Worm (Caenorhabditis elegans) whole organism, L2 larva: ENCODE data around the gene cec-3.

Experiments
- ceh-82 ChIP-seq: fragments of 150-350 bp; optimal IDR thresholded peaks from 2 replicates; lab custom pipeline; 2014; ENCODE audit warnings: missing biosample characterization, missing genetic modification characterization
- elt-3 ChIP-seq: sonication (generic microtip); optimal IDR thresholded peaks from 2 replicates; lab custom pipeline; 2017; ENCODE audit warnings: missing biosample characterization, missing genetic modification characterization
- unc-55 ChIP-seq: fragments of 150-350 bp; sonication (generic microtip); optimal IDR thresholded peaks from 3 replicates; lab custom pipeline; 2014; ENCODE audit warnings: missing biosample characterization, missing genetic modification reagents, missing genetic modification characterization

- no peak for TF ChIP-seq elt-3 (tag; lab: Kevin White, UChicago)
- TF ChIP-seq ceh-82 (tag; lab: Kevin White, UChicago): no peak
- peak; percentile 73 for TF ChIP-seq unc-55 (GFP tag; lab: Kevin White, UChicago)
Observed at ce11 chrII:7857485-7858010, at the start of gene cec-3, which contains the start of gene T09A5.15.
